Fruit fly (Drosophila melanogaster) whole organism, embryonic: ENCODE data around the gene CG17300.

Source experiments
- ATbp ChIP-seq: fragments of 200-800 bp; sonication (Bioruptor generic); optimal IDR thresholded peaks from 2 replicates; lab custom pipeline; 2017; ENCODE audit warnings: missing biosample characterization, mild to moderate bottlenecking, missing genetic modification characterization, missing genetic modification reagents
- Adf1 ChIP-seq: fragments of 200-800 bp; sonication (Bioruptor generic); IDR thresholded peaks from 2 replicates; pipeline ENCODE4 v1.3.6; 2022; ENCODE audit warnings: missing biosample characterization, missing genetic modification characterization
- Aef1 ChIP-seq: fragments of 200-800 bp; sonication (Bioruptor generic); IDR thresholded peaks from 3 replicates; pipeline ENCODE4 v1.3.6; 2022; ENCODE audit warnings: missing biosample characterization, missing genetic modification characterization
- Atf-2 ChIP-seq: fragments of 200-800 bp; sonication (Bioruptor generic); optimal IDR thresholded peaks from 2 replicates; lab custom pipeline; 2016; ENCODE audit warnings: missing biosample characterization, missing genetic modification characterization
- Awh ChIP-seq: fragments of 200-800 bp; sonication (Bioruptor generic); IDR thresholded peaks from 2 replicates; pipeline ENCODE4, ENCODE4 v1.3.6; 2022; ENCODE audit warnings: missing biosample characterization, missing genetic modification characterization
- BtbVII ChIP-seq: fragments of 200-800 bp; sonication (Bioruptor generic); optimal IDR thresholded peaks from 3 replicates; lab custom pipeline; 2017; ENCODE audit warnings: missing biosample characterization, mild to moderate bottlenecking, missing genetic modification characterization
- CG1024 ChIP-seq: fragments of 200-800 bp; sonication (Bioruptor generic); IDR thresholded peaks from 2 replicates; pipeline ENCODE4 v1.3.6; 2022; ENCODE audit warnings: missing biosample characterization, missing genetic modification characterization
- CG11093 ChIP-seq: fragments of 200-800 bp; sonication (Bioruptor generic); IDR thresholded peaks from 3 replicates; pipeline ENCODE4 v1.3.6; 2022; ENCODE audit warnings: missing biosample characterization, missing genetic modification characterization
- CG11247 ChIP-seq: fragments of 200-800 bp; sonication (Bioruptor generic); IDR thresholded peaks from 2 replicates; pipeline ENCODE4 v1.3.6; 2022; ENCODE audit warnings: missing biosample characterization, missing genetic modification characterization
- CG11504 ChIP-seq: fragments of 200-800 bp; sonication (Bioruptor generic); optimal IDR thresholded peaks from 3 replicates; lab custom pipeline; 2019; ENCODE audit warnings: missing biosample characterization, mild to moderate bottlenecking, missing genetic modification characterization, moderate library complexity
- CG11560 ChIP-seq: fragments of 200-800 bp; sonication (Bioruptor generic); IDR thresholded peaks from 3 replicates; pipeline ENCODE4 v1.3.6; 2022; ENCODE audit warnings: missing biosample characterization, missing genetic modification characterization
- CG11696 ChIP-seq: fragments of 200-800 bp; sonication (Bioruptor generic); IDR thresholded peaks from 2 replicates; pipeline ENCODE4 v1.3.6; 2022; ENCODE audit warnings: missing biosample characterization, missing genetic modification characterization
- CG12219 ChIP-seq: fragments of 200-800 bp; sonication (Bioruptor generic); optimal IDR thresholded peaks from 3 replicates; lab custom pipeline; 2018; ENCODE audit warnings: missing biosample characterization, mild to moderate bottlenecking, missing genetic modification characterization
- CG12236 ChIP-seq: fragments of 200-800 bp; sonication (Bioruptor generic); optimal IDR thresholded peaks from 2 replicates; lab custom pipeline; 2016; ENCODE audit warnings: missing biosample characterization, missing genetic modification characterization
- CG1233 ChIP-seq: fragments of 200-800 bp; sonication (Bioruptor generic); optimal IDR thresholded peaks from 4 replicates; lab custom pipeline; 2018; ENCODE audit warnings: missing biosample characterization, mild to moderate bottlenecking, missing genetic modification characterization
- CG13894 ChIP-seq: fragments of 200-800 bp; sonication (Bioruptor generic); optimal IDR thresholded peaks from 3 replicates; lab custom pipeline; 2018; ENCODE audit warnings: missing biosample characterization, mild to moderate bottlenecking, missing genetic modification characterization, moderate library complexity
- CG17328 ChIP-seq: fragments of 200-800 bp; sonication (Bioruptor generic); IDR thresholded peaks from 2 replicates; pipeline ENCODE4 v1.3.6; 2022; ENCODE audit warnings: missing biosample characterization, missing genetic modification characterization
- CG17612 ChIP-seq: fragments of 200-800 bp; sonication (Bioruptor generic); IDR thresholded peaks from 2 replicates; pipeline ENCODE4 v1.3.6; 2022; ENCODE audit warnings: missing biosample characterization, missing genetic modification characterization
- CG3065 ChIP-seq: fragments of 200-800 bp; sonication (Bioruptor generic); optimal IDR thresholded peaks from 2 replicates; lab custom pipeline; 2016; ENCODE audit warnings: missing biosample characterization, missing genetic modification characterization
- CG3726 ChIP-seq: fragments of 200-800 bp; sonication (Bioruptor generic); IDR thresholded peaks from 3 replicates; pipeline ENCODE4, ENCODE4 v1.3.6; 2022; ENCODE audit warnings: missing biosample characterization, missing genetic modification characterization
- CG4730 ChIP-seq: fragments of 200-800 bp; sonication (Bioruptor generic); IDR thresholded peaks from 2 replicates; pipeline ENCODE4 v1.3.6; 2022; ENCODE audit warnings: missing biosample characterization, missing genetic modification characterization
- CG7357 ChIP-seq: fragments of 200-800 bp; sonication (Bioruptor generic); IDR thresholded peaks from 3 replicates; pipeline ENCODE4 v1.3.6; 2022; ENCODE audit warnings: missing biosample characterization, missing genetic modification characterization
- CG7928 ChIP-seq: fragments of 200-800 bp; sonication (Bioruptor generic); optimal IDR thresholded peaks from 2 replicates; lab custom pipeline; 2017; ENCODE audit warnings: missing biosample characterization, mild to moderate bottlenecking, missing genetic modification characterization
- CG8290 ChIP-seq, 3 experiments: fragments of 200-800 bp; sonication (Bioruptor generic); optimal IDR thresholded peaks; 2 replicates each; lab custom pipeline; 2016 to 2019; ENCODE audit warnings: missing biosample characterization in 3 of 3, missing genetic modification characterization in 3 of 3, mild to moderate bottlenecking in 2 of 3, moderate library complexity in 1 of 3
- CG9727 ChIP-seq: fragments of 200-800 bp; sonication (Bioruptor generic); optimal IDR thresholded peaks from 3 replicates; lab custom pipeline; 2017; ENCODE audit warnings: missing biosample characterization, mild to moderate bottlenecking, missing genetic modification characterization
- CG9876 ChIP-seq: fragments of 200-800 bp; sonication (Bioruptor generic); optimal IDR thresholded peaks from 2 replicates; lab custom pipeline; 2016; ENCODE audit warnings: missing biosample characterization, missing genetic modification characterization
- Dp ChIP-seq: fragments of 200-800 bp; sonication (Bioruptor generic); optimal IDR thresholded peaks from 2 replicates; lab custom pipeline; 2018; ENCODE audit warnings: missing biosample characterization, mild to moderate bottlenecking, missing genetic modification characterization, moderate library complexity
- Dref ChIP-seq: fragments of 200-800 bp; sonication (Bioruptor generic); IDR thresholded peaks from 2 replicates; pipeline ENCODE4 v1.3.6; 2022; ENCODE audit warnings: missing biosample characterization, missing genetic modification characterization
- Gug ChIP-seq: fragments of 200-800 bp; sonication (Bioruptor generic); IDR thresholded peaks from 4 replicates; pipeline ENCODE4 v1.3.6; 2022; ENCODE audit warnings: missing biosample characterization, missing genetic modification characterization
- H2.0 ChIP-seq: fragments of 200-800 bp; sonication (Bioruptor generic); IDR thresholded peaks from 2 replicates; pipeline ENCODE4 v1.3.6; 2022; ENCODE audit warnings: missing biosample characterization, missing genetic modification characterization
- HLH4C ChIP-seq: fragments of 200-800 bp; sonication (Bioruptor generic); IDR thresholded peaks from 3 replicates; pipeline ENCODE4 v1.3.6; 2022; ENCODE audit warnings: missing biosample characterization, missing genetic modification characterization; ENCODE audit not compliant: partially characterized antibody
- Kr ChIP-seq: fragments of 200-800 bp; sonication (Bioruptor generic); optimal IDR thresholded peaks from 2 replicates; lab custom pipeline; 2017; ENCODE audit warnings: missing biosample characterization, mild to moderate bottlenecking, missing genetic modification characterization
- Rfx ChIP-seq: fragments of 200-800 bp; sonication (Bioruptor generic); IDR thresholded peaks from 2 replicates; pipeline ENCODE4 v1.3.6; 2022; ENCODE audit warnings: missing biosample characterization, missing genetic modification characterization
- Scr ChIP-seq: fragments of 200-800 bp; sonication (Bioruptor generic); IDR thresholded peaks from 2 replicates; pipeline ENCODE4 v1.3.6; 2022; ENCODE audit warnings: missing biosample characterization, missing genetic modification characterization; ENCODE audit not compliant: partially characterized antibody
- Taf1 ChIP-seq: fragments of 200-800 bp; sonication (Bioruptor generic); IDR thresholded peaks from 2 replicates; pipeline ENCODE4 v1.3.6; 2022; ENCODE audit warnings: missing biosample characterization, missing genetic modification characterization
- cad ChIP-seq: fragments of >200 bp; optimal IDR thresholded peaks from 2 replicates; lab custom pipeline; 2017; ENCODE audit warnings: missing biosample characterization, missing genetic modification characterization
- dati ChIP-seq: fragments of 200-800 bp; sonication (Bioruptor generic); IDR thresholded peaks from 2 replicates; pipeline ENCODE4 v1.3.6; 2022; ENCODE audit warnings: missing biosample characterization, missing genetic modification characterization
- dmrt11E ChIP-seq: fragments of 200-800 bp; sonication (Bioruptor generic); optimal IDR thresholded peaks from 3 replicates; lab custom pipeline; 2018; ENCODE audit warnings: missing biosample characterization, mild to moderate bottlenecking, missing genetic modification characterization, moderate library complexity
- emc ChIP-seq: fragments of 200-800 bp; sonication (Bioruptor generic); optimal IDR thresholded peaks from 2 replicates; lab custom pipeline; 2016; ENCODE audit warnings: missing biosample characterization, missing genetic modification characterization
- fd102C ChIP-seq: fragments of 200-800 bp; sonication (Bioruptor generic); optimal IDR thresholded peaks from 2 replicates; lab custom pipeline; 2018; ENCODE audit warnings: missing biosample characterization, mild to moderate bottlenecking, missing genetic modification characterization, moderate library complexity
- fd64A ChIP-seq: fragments of 200-800 bp; sonication (Bioruptor generic); optimal IDR thresholded peaks from 3 replicates; lab custom pipeline; 2018; ENCODE audit warnings: missing biosample characterization, mild to moderate bottlenecking, missing genetic modification characterization
- gcm2 ChIP-seq: fragments of 200-800 bp; sonication (Bioruptor generic); optimal IDR thresholded peaks from 2 replicates; lab custom pipeline; 2016; ENCODE audit warnings: missing biosample characterization, missing genetic modification characterization
- ham ChIP-seq: fragments of 200-800 bp; sonication (Bioruptor generic); IDR thresholded peaks from 2 replicates; pipeline ENCODE4 v1.3.6; 2022; ENCODE audit warnings: missing biosample characterization, missing genetic modification characterization
- lilli ChIP-seq: fragments of 200-800 bp; sonication (Bioruptor generic); optimal IDR thresholded peaks from 3 replicates; lab custom pipeline; 2016; ENCODE audit warnings: missing biosample characterization, missing genetic modification characterization
- odd ChIP-seq: fragments of 200-800 bp; sonication (Bioruptor generic); optimal IDR thresholded peaks from 2 replicates; lab custom pipeline; 2017; ENCODE audit warnings: missing biosample characterization, mild to moderate bottlenecking, missing genetic modification characterization
- rib ChIP-seq: fragments of 200-800 bp; sonication (Bioruptor generic); IDR thresholded peaks from 2 replicates; pipeline ENCODE4 v1.3.6; 2022; ENCODE audit warnings: missing biosample characterization, missing genetic modification characterization
- run ChIP-seq: fragments of 200-800 bp; sonication (Bioruptor generic); optimal IDR thresholded peaks from 3 replicates; lab custom pipeline; 2018; ENCODE audit warnings: missing biosample characterization, mild to moderate bottlenecking, missing genetic modification characterization
- sc ChIP-seq, 3 experiments: fragments of >200 bp in 2 of 3; fragments of 200-800 bp in 1 of 3; sonication (Bioruptor generic) in 1 of 3; optimal IDR thresholded peaks; 2 replicates in 2 of 3; 3 replicates in 1 of 3; lab custom pipeline; 2017; ENCODE audit warnings: mild to moderate bottlenecking in 1 of 3, missing biosample characterization in 1 of 3, missing genetic modification characterization in 1 of 3, missing genetic modification reagents in 1 of 3
- trh ChIP-seq: fragments of 200-800 bp; sonication (Bioruptor generic); optimal IDR thresholded peaks from 2 replicates; lab custom pipeline; 2016; ENCODE audit warnings: missing biosample characterization, missing genetic modification characterization
- ttk ChIP-seq: fragments of 200-800 bp; sonication (Bioruptor generic); IDR thresholded peaks from 2 replicates; pipeline ENCODE4 v2.1.2; 2022; ENCODE audit warnings: missing biosample characterization, missing genetic modification characterization
- wor ChIP-seq: fragments of 200-800 bp; sonication (Bioruptor generic); IDR thresholded peaks from 2 replicates; pipeline ENCODE4 v1.3.6; 2022; ENCODE audit warnings: missing biosample characterization, missing genetic modification characterization

The CG17300 gene

DNA sequence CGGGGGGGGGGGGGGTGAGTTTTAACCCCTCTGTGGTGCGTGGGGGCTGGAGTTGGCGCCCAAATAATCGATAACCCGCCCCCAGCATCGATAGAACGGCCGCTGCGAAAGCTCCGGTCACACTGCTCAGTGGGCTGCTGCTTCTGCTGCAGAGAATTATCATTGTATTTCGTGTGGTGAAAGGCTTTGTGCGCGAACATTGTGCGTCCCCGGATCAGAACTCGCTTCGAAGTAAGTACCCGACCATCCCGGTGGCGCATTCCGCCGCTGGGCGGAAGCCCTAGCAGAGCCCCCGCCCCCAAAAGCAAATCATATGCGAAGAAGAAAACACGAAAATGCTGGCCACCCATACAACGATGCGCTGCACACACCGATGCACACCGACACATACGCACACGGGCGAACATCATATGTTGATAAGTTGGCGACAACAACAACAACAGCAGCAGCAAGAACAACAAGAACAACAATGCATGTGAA, 42.7 kb downstream of the CG17300 start, which contains the start of gene Syx13 (continued):
- no peak for TF ChIP-seq CG4730
- peak; percentile 39; the same call in 2 of the 3 replicates for TF ChIP-seq Aef1 (GFP tag; lab: Robert Waterston, UW)
- no peak for TF ChIP-seq CG11093 (GFP tag; lab: Robert Waterston, UW)
- peak; percentile 80 for TF ChIP-seq Dp (GFP tag; lab: Kevin White, UChicago)
- no peak for TF ChIP-seq CG11560 (tag; lab: Robert Waterston, UW)
- 0 out of 2 replicates have a peak, but pooled peaks have one; percentile 50 for TF ChIP-seq Rfx
- TF ChIP-seq trh (GFP tag; lab: Kevin White, UChicago) = no peak
- no peak for TF ChIP-seq H2.0
- peak; percentile 27; the same call in 1 of the 3 replicates for TF ChIP-seq CG7357 (GFP tag; lab: Robert Waterston, UW)
- peak; percentile 36 for TF ChIP-seq CG9727 (GFP tag; lab: Kevin White, UChicago)
- TF ChIP-seq Awh (GFP tag; lab: Robert Waterston, UW) = no peak
- no peak for TF ChIP-seq CG9876
- TF ChIP-seq Kr (GFP tag; lab: Kevin White, UChicago) = no peak
- no peak for TF ChIP-seq CG12236 (GFP tag; lab: Kevin White, UChicago)
- no peak for TF ChIP-seq run
- no peak for TF ChIP-seq dati
- no peak for TF ChIP-seq CG11504 (tag; lab: Kevin White, UChicago)
- no peak for TF ChIP-seq fd64A (GFP tag; lab: Kevin White, UChicago)
- peak; percentile 81 for TF ChIP-seq HLH4C (GFP tag; lab: Robert Waterston, UW)
- peak; percentile 40 for TF ChIP-seq CG13894
- TF ChIP-seq Gug (GFP tag; lab: Robert Waterston, UW) = no peak
- TF ChIP-seq CG12219 (GFP tag; lab: Kevin White, UChicago) = no peak
- TF ChIP-seq wor = no peak
- TF ChIP-seq fd102C (GFP tag; lab: Kevin White, UChicago) = no peak
- TF ChIP-seq gcm2 (GFP tag; lab: Kevin White, UChicago) = no peak
- no peak for TF ChIP-seq lilli (GFP tag; lab: Kevin White, UChicago)
- peak; percentile 94 for TF ChIP-seq Dref (GFP tag; lab: Robert Waterston, UW)
- no peak for TF ChIP-seq ATbp (GFP tag; lab: Kevin White, UChicago)
- no peak for TF ChIP-seq Atf-2
- TF ChIP-seq CG7928 (GFP tag; lab: Kevin White, UChicago) = no peak
- no peak for TF ChIP-seq cad (GFP tag; lab: Kevin White, UChicago)
- peak; percentile 52 for TF ChIP-seq ttk (GFP tag; lab: Robert Waterston, UW)
- TF ChIP-seq CG3065 = no peak
- TF ChIP-seq CG3726 (GFP tag; lab: Robert Waterston, UW) = no peak
- no peak for TF ChIP-seq CG11696 (GFP tag; lab: Robert Waterston, UW)
- no peak for TF ChIP-seq dmrt11E (tag; lab: Kevin White, UChicago)
- TF ChIP-seq Taf1 (GFP tag; lab: Robert Waterston, UW) = no peak
- TF ChIP-seq CG1233 (GFP tag; lab: Kevin White, UChicago) = no peak
- TF ChIP-seq Adf1 = peak; percentile 78
- TF ChIP-seq CG8290 (GFP tag; optimal IDR thresholded peaks at IDR 0.05; lab: Kevin White, UChicago) = no peak
- peak in 1 of 2 experiments; percentile 48 for TF ChIP-seq CG8290 (tag; optimal IDR thresholded peaks at IDR 0.05; lab: Kevin White, UChicago)
- no peak for TF ChIP-seq CG11247 (GFP tag; lab: Robert Waterston, UW)
- 0 out of 2 replicates have a peak, but pooled peaks have one; percentile 14 for TF ChIP-seq rib
- TF ChIP-seq Scr (GFP tag; lab: Robert Waterston, UW) = peak; percentile 77
- TF ChIP-seq ham (GFP tag; lab: Robert Waterston, UW) = no peak
- no peak for TF ChIP-seq CG17328 (GFP tag; lab: Robert Waterston, UW)
- no peak for TF ChIP-seq CG17612 (GFP tag; lab: Robert Waterston, UW)
- no peak for TF ChIP-seq odd (GFP tag; lab: Kevin White, UChicago)
- TF ChIP-seq sc (optimal IDR thresholded peaks at IDR 0.05; lab: Kevin White, UChicago) = no peak
- TF ChIP-seq sc (GFP tag; optimal IDR thresholded peaks at IDR 0.05; lab: Kevin White, UChicago) = no peak
- TF ChIP-seq BtbVII (GFP tag; lab: Kevin White, UChicago) = no peak
- no peak for TF ChIP-seq emc (GFP tag; lab: Kevin White, UChicago)
- TF ChIP-seq CG1024 (GFP tag; lab: Robert Waterston, UW) = no peak
